Fruit fly (Drosophila melanogaster) whole organism, embryonic: Measurements from ENCODE around the gene CG2247.
A peak's percentile ranks its signal among the peaks of the same experiment; 100 is the strongest.

Experiments
- Bgb ChIP-seq: fragments of 200-800 bp; sonication (Bioruptor generic); IDR thresholded peaks from 2 replicates; pipeline ENCODE4 v1.3.6; 2022; ENCODE audit warnings: missing biosample characterization, missing genetic modification characterization; ENCODE audit not compliant: partially characterized antibody
- CG10462 ChIP-seq: fragments of 200-800 bp; sonication (Bioruptor generic); optimal IDR thresholded peaks from 2 replicates; lab custom pipeline; 2016; ENCODE audit warnings: missing biosample characterization, missing genetic modification characterization
- CG13123 ChIP-seq: fragments of 200-800 bp; sonication (Bioruptor generic); optimal IDR thresholded peaks from 2 replicates; lab custom pipeline; 2016; ENCODE audit warnings: missing biosample characterization, missing genetic modification characterization
- CG14441 ChIP-seq: fragments of 200-800 bp; sonication (Bioruptor generic); IDR thresholded peaks from 2 replicates; pipeline ENCODE4 v1.3.6; 2022; ENCODE audit warnings: missing biosample characterization, missing genetic modification characterization
- CG14860 ChIP-seq: fragments of 200-800 bp; sonication (Bioruptor generic); IDR thresholded peaks from 3 replicates; pipeline ENCODE4 v1.3.6; 2022; ENCODE audit warnings: missing biosample characterization, missing genetic modification characterization; ENCODE audit not compliant: partially characterized antibody
- CG17612 ChIP-seq: fragments of 200-800 bp; sonication (Bioruptor generic); IDR thresholded peaks from 2 replicates; pipeline ENCODE4 v1.3.6; 2022; ENCODE audit warnings: missing biosample characterization, missing genetic modification characterization
- CG17802 ChIP-seq: fragments of 200-800 bp; sonication (Bioruptor generic); optimal IDR thresholded peaks from 2 replicates; lab custom pipeline; 2018; ENCODE audit warnings: missing biosample characterization, mild to moderate bottlenecking, missing genetic modification characterization, moderate library complexity
- CG17912 ChIP-seq: fragments of 200-800 bp; sonication (Bioruptor generic); optimal IDR thresholded peaks from 2 replicates; lab custom pipeline; 2018; ENCODE audit warnings: missing biosample characterization, mild to moderate bottlenecking, missing genetic modification characterization
- CG2889 ChIP-seq: fragments of 200-800 bp; sonication (Bioruptor generic); IDR thresholded peaks from 3 replicates; pipeline ENCODE4 v1.3.6; 2022; ENCODE audit warnings: missing biosample characterization, missing genetic modification characterization
- CG4707 ChIP-seq: fragments of 200-800 bp; sonication (Bioruptor generic); optimal IDR thresholded peaks from 2 replicates; lab custom pipeline; 2018; ENCODE audit warnings: missing biosample characterization, mild to moderate bottlenecking, missing genetic modification characterization, moderate library complexity
- CG4730 ChIP-seq: fragments of 200-800 bp; sonication (Bioruptor generic); IDR thresholded peaks from 2 replicates; pipeline ENCODE4 v1.3.6; 2022; ENCODE audit warnings: missing biosample characterization, missing genetic modification characterization
- CG5953 ChIP-seq: fragments of 200-800 bp; sonication (Bioruptor generic); IDR thresholded peaks from 2 replicates; pipeline ENCODE4 v1.3.6; 2022; ENCODE audit warnings: missing biosample characterization, missing genetic modification characterization
- CG6854 ChIP-seq: fragments of 200-800 bp; sonication (Bioruptor generic); optimal IDR thresholded peaks from 3 replicates; lab custom pipeline; 2017; ENCODE audit warnings: missing biosample characterization, mild to moderate bottlenecking, missing genetic modification characterization
- CG7271 ChIP-seq: fragments of 200-800 bp; sonication (Bioruptor generic); optimal IDR thresholded peaks from 2 replicates; lab custom pipeline; 2018; ENCODE audit warnings: missing biosample characterization, mild to moderate bottlenecking, missing genetic modification characterization, moderate library complexity
- CG8089 ChIP-seq: fragments of 200-800 bp; sonication (Bioruptor generic); optimal IDR thresholded peaks from 3 replicates; lab custom pipeline; 2016; ENCODE audit warnings: missing biosample characterization, missing genetic modification characterization
- CG9215 ChIP-seq: fragments of 200-800 bp; sonication (Bioruptor generic); IDR thresholded peaks from 2 replicates; pipeline ENCODE4 v1.3.6; 2022; ENCODE audit warnings: missing biosample characterization, missing genetic modification characterization
- D19B ChIP-seq: fragments of 200-800 bp; sonication (Bioruptor generic); optimal IDR thresholded peaks from 2 replicates; lab custom pipeline; 2017; ENCODE audit warnings: missing biosample characterization, mild to moderate bottlenecking, missing genetic modification characterization
- Dad ChIP-seq: fragments of 200-800 bp; sonication (Bioruptor generic); optimal IDR thresholded peaks from 3 replicates; lab custom pipeline; 2016; ENCODE audit warnings: missing biosample characterization, missing genetic modification characterization
- Dbx ChIP-seq: fragments of 200-800 bp; sonication (Bioruptor generic); IDR thresholded peaks from 3 replicates; pipeline ENCODE4 v1.3.6; 2022; ENCODE audit warnings: missing biosample characterization, missing genetic modification characterization
- E2f1 ChIP-seq: fragments of 200-800 bp; sonication (Bioruptor generic); IDR thresholded peaks from 2 replicates; pipeline ENCODE4 v1.3.6; 2022; ENCODE audit warnings: missing biosample characterization, missing genetic modification characterization
- Ets65A ChIP-seq: fragments of 200-800 bp; sonication (Bioruptor generic); peaks from one replicate; lab custom pipeline; 2016; ENCODE audit warnings: missing biosample characterization, missing genetic modification characterization
- Hr51 ChIP-seq, 2 experiments: fragments of 200-800 bp; sonication (Bioruptor generic); optimal IDR thresholded peaks; 2 replicates in 1 of 2; 3 replicates in 1 of 2; lab custom pipeline; 2016 to 2018; ENCODE audit warnings: missing biosample characterization in 2 of 2, missing genetic modification characterization in 2 of 2, mild to moderate bottlenecking in 1 of 2, moderate library complexity in 1 of 2
- Kr ChIP-seq: fragments of 200-800 bp; sonication (Bioruptor generic); optimal IDR thresholded peaks from 2 replicates; lab custom pipeline; 2017; ENCODE audit warnings: missing biosample characterization, mild to moderate bottlenecking, missing genetic modification characterization
- NC2β ChIP-seq: fragments of 200-800 bp; sonication (Bioruptor generic); optimal IDR thresholded peaks from 2 replicates; lab custom pipeline; 2016; ENCODE audit warnings: missing biosample characterization, missing genetic modification characterization
- Rfx ChIP-seq: fragments of 200-800 bp; sonication (Bioruptor generic); IDR thresholded peaks from 2 replicates; pipeline ENCODE4 v1.3.6; 2022; ENCODE audit warnings: missing biosample characterization, missing genetic modification characterization
- Rx ChIP-seq: fragments of 200-800 bp; sonication (Bioruptor generic); IDR thresholded peaks from 2 replicates; pipeline ENCODE4 v1.3.6; 2022; ENCODE audit warnings: missing biosample characterization, missing genetic modification characterization
- Side ChIP-seq: fragments of 200-800 bp; sonication (Bioruptor generic); optimal IDR thresholded peaks from 2 replicates; lab custom pipeline; 2016; ENCODE audit warnings: missing biosample characterization, missing genetic modification characterization
- Sox102F ChIP-seq: fragments of 200-800 bp; sonication (Bioruptor generic); optimal IDR thresholded peaks from 2 replicates; lab custom pipeline; 2018; ENCODE audit warnings: missing biosample characterization, mild to moderate bottlenecking, missing genetic modification characterization, moderate library complexity
- Spps ChIP-seq: fragments of 200-800 bp; sonication (Bioruptor generic); optimal IDR thresholded peaks from 2 replicates; lab custom pipeline; 2018; ENCODE audit warnings: missing biosample characterization, mild to moderate bottlenecking, missing genetic modification characterization
- chn ChIP-seq: fragments of 200-800 bp; sonication (Bioruptor generic); optimal IDR thresholded peaks from 2 replicates; lab custom pipeline; 2016; ENCODE audit warnings: missing biosample characterization, missing genetic modification characterization
- ci ChIP-seq: fragments of 200-800 bp; sonication (Bioruptor generic); IDR thresholded peaks from 3 replicates; pipeline ENCODE4 v1.3.6; 2022; ENCODE audit warnings: missing biosample characterization, missing genetic modification characterization
- crc ChIP-seq: fragments of 200-800 bp; sonication (Bioruptor generic); optimal IDR thresholded peaks from 2 replicates; lab custom pipeline; 2016; ENCODE audit warnings: missing biosample characterization, missing genetic modification characterization
- dmrt99B ChIP-seq: fragments of 200-800 bp; sonication (Bioruptor generic); optimal IDR thresholded peaks from 2 replicates; lab custom pipeline; 2018; ENCODE audit warnings: missing biosample characterization, mild to moderate bottlenecking, missing genetic modification characterization, moderate library complexity
- hbn ChIP-seq: fragments of 200-800 bp; sonication (Bioruptor generic); IDR thresholded peaks from 2 replicates; pipeline ENCODE4 v1.3.6; 2022; ENCODE audit warnings: missing biosample characterization, missing genetic modification characterization; ENCODE audit not compliant: partially characterized antibody
- hkb ChIP-seq, 2 experiments: fragments of 200-800 bp in 1 of 2; fragments of >200 bp in 1 of 2; sonication (Bioruptor generic) in 1 of 2; IDR thresholded peaks in 1 of 2; optimal IDR thresholded peaks in 1 of 2; 2 replicates each; pipeline versions ENCODE4 v1.3.6 to Lab custom; 2017 to 2022; ENCODE audit warnings: missing biosample characterization in 1 of 2, missing genetic modification characterization in 1 of 2
- lmd ChIP-seq: fragments of 200-800 bp; sonication (Bioruptor generic); IDR thresholded peaks from 2 replicates; pipeline ENCODE4 v1.3.6; 2022; ENCODE audit warnings: missing biosample characterization, missing genetic modification characterization
- mld ChIP-seq: fragments of 200-800 bp; sonication (Bioruptor generic); IDR thresholded peaks from 3 replicates; pipeline ENCODE4 v1.3.6; 2022; ENCODE audit warnings: missing biosample characterization, missing genetic modification characterization; ENCODE audit not compliant: partially characterized antibody
- oc ChIP-seq: fragments of 200-800 bp; sonication (Bioruptor generic); optimal IDR thresholded peaks from 2 replicates; lab custom pipeline; 2018; ENCODE audit warnings: missing biosample characterization, mild to moderate bottlenecking, missing genetic modification characterization, moderate library complexity
- pan ChIP-seq, 4 experiments: fragments of >200 bp in 3 of 4; fragments of 200-800 bp in 1 of 4; sonication (Bioruptor generic) in 1 of 4; optimal IDR thresholded peaks in 3 of 4; IDR thresholded peaks in 1 of 4; 2 replicates each; pipeline versions ENCODE4 v1.3.6 to Lab custom; 2017 to 2022; ENCODE audit warnings: missing biosample characterization in 2 of 4, missing genetic modification characterization in 2 of 4, mixed read lengths in 1 of 4
- prd ChIP-seq, 3 experiments: fragments of >200 bp in 2 of 3; fragments of 200-800 bp in 1 of 3; sonication (Bioruptor generic) in 1 of 3; optimal IDR thresholded peaks in 2 of 3; IDR thresholded peaks in 1 of 3; 2 replicates in 2 of 3; 3 replicates in 1 of 3; pipeline versions ENCODE4 v1.3.6 to Lab custom; 2017 to 2022; ENCODE audit warnings: missing biosample characterization in 1 of 3, missing genetic modification characterization in 1 of 3
- pum ChIP-seq: fragments of 200-800 bp; sonication (Bioruptor generic); optimal IDR thresholded peaks from 2 replicates; lab custom pipeline; 2016; ENCODE audit warnings: missing biosample characterization, missing genetic modification characterization
- row ChIP-seq: fragments of 200-800 bp; sonication (Bioruptor generic); IDR thresholded peaks from 3 replicates; pipeline ENCODE4 v1.3.6; 2022; ENCODE audit warnings: missing biosample characterization, missing genetic modification characterization
- run ChIP-seq: fragments of 200-800 bp; sonication (Bioruptor generic); optimal IDR thresholded peaks from 3 replicates; lab custom pipeline; 2018; ENCODE audit warnings: missing biosample characterization, mild to moderate bottlenecking, missing genetic modification characterization
- shn ChIP-seq: fragments of 200-800 bp; sonication (Bioruptor generic); optimal IDR thresholded peaks from 3 replicates; lab custom pipeline; 2016; ENCODE audit warnings: missing biosample characterization, missing genetic modification characterization
- ttk ChIP-seq: fragments of 200-800 bp; sonication (Bioruptor generic); IDR thresholded peaks from 2 replicates; pipeline ENCODE4 v2.1.2; 2022; ENCODE audit warnings: missing biosample characterization, missing genetic modification characterization
- unpg ChIP-seq: fragments of 200-800 bp; sonication (Bioruptor generic); optimal IDR thresholded peaks from 3 replicates; lab custom pipeline; 2018; ENCODE audit warnings: missing biosample characterization, mild to moderate bottlenecking, missing genetic modification characterization, moderate library complexity
- vfl ChIP-seq: fragments of 200-800 bp; sonication (Bioruptor generic); optimal IDR thresholded peaks from 2 replicates; lab custom pipeline; 2016; ENCODE audit warnings: missing biosample characterization, missing genetic modification characterization

CG2247 gene

DNA sequence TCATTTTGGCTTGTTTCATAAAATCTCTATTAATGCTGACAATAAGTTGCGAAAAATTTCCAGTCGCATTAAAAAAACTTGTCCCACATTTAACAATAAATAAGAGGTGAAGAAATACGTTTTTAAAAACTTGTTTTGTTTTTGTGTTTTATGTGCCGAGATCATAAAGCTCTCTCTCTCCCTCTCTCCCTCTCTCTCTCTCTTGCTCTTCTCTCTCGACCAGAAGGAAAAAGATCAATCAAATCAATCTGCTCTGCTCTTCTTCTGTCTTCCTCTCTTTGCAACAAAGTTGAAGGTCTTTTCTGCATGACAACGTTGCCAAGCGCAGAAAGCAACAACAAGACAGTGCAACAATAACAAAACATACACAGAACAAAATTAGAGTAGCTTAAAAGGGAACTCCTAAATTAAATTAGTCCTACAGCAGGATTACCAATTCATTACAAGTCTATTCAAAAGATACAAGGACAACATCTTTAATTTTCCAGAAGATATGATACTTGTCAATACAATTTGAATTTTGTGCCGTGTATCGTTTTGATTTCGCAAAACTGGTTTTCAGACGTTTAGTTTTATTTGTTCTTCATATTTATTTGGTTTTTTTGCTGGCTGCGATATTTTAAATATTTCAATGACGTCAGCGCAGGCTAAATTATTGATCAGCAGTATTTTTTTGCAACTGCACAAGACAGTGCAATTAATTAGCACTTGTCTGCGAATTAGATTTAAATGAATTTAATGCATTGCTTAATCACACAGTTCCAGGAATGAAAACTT is 11.4 kb upstream of the CG2247 start:
- peak; percentile 77 for TF ChIP-seq unpg
- TF ChIP-seq pum, result no peak
- no peak; the same call in 1 of the 2 replicates for TF ChIP-seq Rx (GFP tag; lab: Robert Waterston, UW)
- no peak for TF ChIP-seq mld
- no peak for TF ChIP-seq CG17912
- TF ChIP-seq Bgb (GFP tag; lab: Robert Waterston, UW), result no peak
- peak; percentile 95 for TF ChIP-seq Ets65A (GFP tag; lab: Kevin White, UChicago)
- TF ChIP-seq shn (GFP tag; lab: Kevin White, UChicago), result peak; percentile 61
- TF ChIP-seq prd (optimal IDR thresholded peaks at IDR 0.05; lab: Kevin White, UChicago), result no peak
- TF ChIP-seq prd (GFP tag; IDR thresholded peaks at IDR 0.05; lab: Robert Waterston, UW), result peak; percentile 83
- TF ChIP-seq chn (GFP tag; lab: Kevin White, UChicago), result peak; percentile 49
- TF ChIP-seq CG2889 (GFP tag; lab: Robert Waterston, UW), result peak; percentile 56; the same call in 1 of the 3 replicates
- no peak for TF ChIP-seq Kr (GFP tag; lab: Kevin White, UChicago)
- TF ChIP-seq CG6854 (GFP tag; lab: Kevin White, UChicago), result peak; percentile 2
- TF ChIP-seq dmrt99B (tag; lab: Kevin White, UChicago), result peak; percentile 81
- TF ChIP-seq CG14441 (GFP tag; lab: Robert Waterston, UW), result peak; percentile 85
- peak; percentile 80 for TF ChIP-seq row (GFP tag; lab: Robert Waterston, UW)
- peak; percentile 87 for TF ChIP-seq Rfx
- peak; percentile 72 for TF ChIP-seq ttk (GFP tag; lab: Robert Waterston, UW)
- peak; percentile 11 for TF ChIP-seq oc (tag; lab: Kevin White, UChicago)
- no peak for TF ChIP-seq CG17802 (tag; lab: Kevin White, UChicago)
- TF ChIP-seq Side (GFP tag; lab: Kevin White, UChicago), result no peak
- peak; percentile 22 for TF ChIP-seq CG10462 (GFP tag; lab: Kevin White, UChicago)
- no peak for TF ChIP-seq CG14860 (GFP tag; lab: Robert Waterston, UW)
- peak; percentile 79 for TF ChIP-seq Sox102F (GFP tag; lab: Kevin White, UChicago)
- TF ChIP-seq run (tag; lab: Kevin White, UChicago), result peak; percentile 24
- peak; percentile 46; the same call in 1 of the 2 replicates for TF ChIP-seq CG5953
- TF ChIP-seq lmd (GFP tag; lab: Robert Waterston, UW), result peak; percentile 86
- TF ChIP-seq D19B (GFP tag; lab: Kevin White, UChicago), result peak; percentile 2
- TF ChIP-seq hbn (GFP tag; lab: Robert Waterston, UW), result no peak
- peak; percentile 65 for TF ChIP-seq Dad
- peak; percentile 57 for TF ChIP-seq vfl (GFP tag; lab: Kevin White, UChicago)
- peak; percentile 31 to 87 for TF ChIP-seq Hr51 (GFP tag; optimal IDR thresholded peaks at IDR 0.05; lab: Kevin White, UChicago)
- peak; percentile 79 for TF ChIP-seq CG4730
- peak; percentile 53 for TF ChIP-seq NC2β (GFP tag; lab: Kevin White, UChicago)
- no peak for TF ChIP-seq pan (optimal IDR thresholded peaks at IDR 0.05; lab: Kevin White, UChicago)
- TF ChIP-seq pan (GFP tag; optimal IDR thresholded peaks at IDR 0.05 in 1 of 2, IDR thresholded peaks at IDR 0.05 in 1 of 2), result peak in 1 of 2 experiments; percentile 91
- TF ChIP-seq Dbx (GFP tag; lab: Robert Waterston, UW), result peak; percentile 64; the same call in 1 of the 3 replicates
- TF ChIP-seq CG8089 (GFP tag; lab: Kevin White, UChicago), result peak; percentile 71
- peak; percentile 57; the same call in 1 of the 2 replicates for TF ChIP-seq CG9215
- TF ChIP-seq ci (GFP tag; lab: Robert Waterston, UW), result peak; percentile 83
- TF ChIP-seq CG4707 (GFP tag; lab: Kevin White, UChicago), result peak; percentile 5
- TF ChIP-seq E2f1 (GFP tag; lab: Robert Waterston, UW), result peak; percentile 77
- no peak for TF ChIP-seq hkb (optimal IDR thresholded peaks at IDR 0.05; lab: Kevin White, UChicago)
- TF ChIP-seq hkb (GFP tag; IDR thresholded peaks at IDR 0.05; lab: Robert Waterston, UW), result peak; percentile 85
- 0 out of 2 replicates have a peak, but pooled peaks have one; percentile 31 for TF ChIP-seq CG17612
- peak; percentile 46 for TF ChIP-seq crc
- peak; percentile 58 for TF ChIP-seq CG13123 (GFP tag; lab: Kevin White, UChicago)
- no peak for TF ChIP-seq Spps (tag; lab: Kevin White, UChicago)
- no peak for TF ChIP-seq CG7271
